Worm (Caenorhabditis elegans) whole organism, L4 larva: ENCODE results near the gene C18E9.5.

Experiments used
- F37D6.2 ChIP-seq: sonication (generic microtip); optimal IDR thresholded peaks from 2 replicates; lab custom pipeline; 2016; ENCODE audit warnings: mild to moderate bottlenecking, missing genetic modification characterization, missing compliant biosample characterization
- F44E2.7 ChIP-seq: fragments of 200-800 bp; sonication (Bioruptor generic); IDR thresholded peaks from 2 replicates; pipeline ENCODE4 v2.1.2; 2022; ENCODE audit warnings: missing genetic modification characterization, missing compliant biosample characterization
- jun-1 ChIP-seq: fragments of 150-350 bp; optimal IDR thresholded peaks from 2 replicates; lab custom pipeline; 2014; ENCODE audit warnings: missing biosample characterization, missing genetic modification reagents, missing genetic modification characterization
- set-16 ChIP-seq: fragments of 200-800 bp; sonication (Bioruptor generic); IDR thresholded peaks from 2 replicates; pipeline ENCODE4 v1.3.6; 2022; ENCODE audit warnings: missing genetic modification reagents, missing genetic modification characterization, missing compliant biosample characterization
- unc-130 ChIP-seq: sonication (generic microtip); optimal IDR thresholded peaks from 2 replicates; lab custom pipeline; 2016; ENCODE audit warnings: missing genetic modification reagents, missing genetic modification characterization, missing compliant biosample characterization

Gene C18E9.5

ce11 chrII:9019704-9020103 is 49.9 kb downstream of the C18E9.5 start, which contains the start of gene dep-1:
Gene dep-1, minus strand, starts transcription at chrII:9019798.
- TF ChIP-seq jun-1 (no peak), F44E2.7 (GFP tag; lab: Robert Waterston, UW) (no peak), F37D6.2 (no peak), set-16 (no peak), unc-130 (GFP tag; lab: Kevin White, UChicago) (no peak)
